Worm (Caenorhabditis elegans) whole organism, L1 larva: Measurements from ENCODE around the gene C17A2.3.

Source experiments
- ama-1 ChIP-seq: fragments of 150-350 bp; optimal IDR thresholded peaks from 2 replicates; lab custom pipeline; 2014
- dpl-1 ChIP-seq, 3 experiments: fragments of 150-350 bp in 2 of 3; sonication (generic microtip) in 1 of 3; optimal IDR thresholded peaks; 2 replicates each; lab custom pipeline; 2014 to 2017; ENCODE audit warnings: missing biosample characterization in 3 of 3, missing genetic modification characterization in 3 of 3, missing genetic modification reagents in 3 of 3
- dsc-1 ChIP-seq: sonication (generic microtip); optimal IDR thresholded peaks from 2 replicates; lab custom pipeline; 2016; ENCODE audit warnings: mild to moderate bottlenecking, missing genetic modification characterization, missing compliant biosample characterization
- efl-1 ChIP-seq, 4 experiments: fragments of 150-350 bp; optimal IDR thresholded peaks in 3 of 4; peaks in 1 of 4; 1 replicate in 1 of 4; 2 replicates in 3 of 4; lab custom pipeline; 2014; ENCODE audit warnings: missing biosample characterization in 2 of 4, missing genetic modification characterization in 2 of 4, missing genetic modification reagents in 2 of 4
- grh-1 ChIP-seq: fragments of 200-800 bp; sonication (Bioruptor generic); IDR thresholded peaks from 2 replicates; pipeline ENCODE4 v1.3.6; 2022; ENCODE audit warnings: missing genetic modification reagents, missing genetic modification characterization, missing compliant biosample characterization
- jun-1 ChIP-seq: fragments of 150-350 bp; optimal IDR thresholded peaks from 2 replicates; lab custom pipeline; 2014; ENCODE audit warnings: missing biosample characterization, missing genetic modification reagents, missing genetic modification characterization
- lin-39 ChIP-seq: fragments of 150-350 bp; optimal IDR thresholded peaks from 2 replicates; lab custom pipeline; 2014; ENCODE audit warnings: missing biosample characterization, missing genetic modification reagents, missing genetic modification characterization
- mdl-1 ChIP-seq, 2 experiments: fragments of 150-350 bp; optimal IDR thresholded peaks; 2 replicates each; lab custom pipeline; 2014 to 2017; ENCODE audit warnings: missing biosample characterization in 2 of 2, missing genetic modification characterization in 2 of 2, inconsistent platforms in 1 of 2
- nhr-237 ChIP-seq: fragments of 150-350 bp; optimal IDR thresholded peaks from 2 replicates; lab custom pipeline; 2014; ENCODE audit warnings: missing biosample characterization, missing genetic modification characterization
- nhr-84 ChIP-seq: sonication (generic microtip); optimal IDR thresholded peaks from 2 replicates; lab custom pipeline; 2017; ENCODE audit warnings: missing biosample characterization, missing genetic modification characterization
- pag-3 ChIP-seq: sonication (generic microtip); optimal IDR thresholded peaks from 2 replicates; lab custom pipeline; 2017; ENCODE audit warnings: missing genetic modification characterization, mild to moderate bottlenecking, missing compliant biosample characterization, antibody characterized with exemption, borderline replicate concordance; ENCODE audit not compliant: insufficient read depth
- skn-1 ChIP-seq: fragments of 150-350 bp; optimal IDR thresholded peaks from 2 replicates; lab custom pipeline; 2014; ENCODE audit warnings: missing biosample characterization, missing genetic modification characterization

- no peak for TF ChIP-seq dpl-1 (GFP tag; optimal IDR thresholded peaks at IDR 0.05; lab: Kevin White, UChicago)
- no peak for TF ChIP-seq efl-1 (optimal IDR thresholded peaks at IDR 0.05; lab: Kevin White, UChicago)
- no peak for TF ChIP-seq efl-1 (GFP tag; optimal IDR thresholded peaks at IDR 0.05 in 1 of 2; lab: Kevin White, UChicago)
- no peak for TF ChIP-seq ama-1 (lab: Kevin White, UChicago)
- TF ChIP-seq pag-3 (tag; lab: Kevin White, UChicago), result no peak
- no peak for TF ChIP-seq skn-1 (tag; lab: Kevin White, UChicago)
- no peak for TF ChIP-seq jun-1 (tag; lab: Kevin White, UChicago)
- TF ChIP-seq nhr-84, result no peak
- TF ChIP-seq lin-39, result no peak
- no peak for TF ChIP-seq nhr-237 (tag; lab: Kevin White, UChicago)
- TF ChIP-seq grh-1 (GFP tag; lab: Robert Waterston, UW), result no peak
- no peak for TF ChIP-seq mdl-1 (tag; optimal IDR thresholded peaks at IDR 0.05; lab: Kevin White, UChicago)
- TF ChIP-seq dsc-1 (tag; lab: Kevin White, UChicago), result no peak
These were observed 47.7 kb downstream of the C17A2.3 start, which contains the start of gene F53C3.8 for ce11 chrII:3891124-3891523.
